Fruit fly (Drosophila melanogaster): ENCODE results near the gene CG1142.

dm6 chr3R:7493745-7494144 is 20.2 kb upstream of the CG1142 start, which contains the start of gene alpha-Est10:
- no peak for TF ChIP-seq usp (GFP tag; optimal IDR thresholded peaks at IDR 0.05)
- no peak for TF ChIP-seq EcR (GFP tag; optimal IDR thresholded peaks at IDR 0.05)
- TF ChIP-seq CG8478 (optimal IDR thresholded peaks at IDR 0.05): no peak

All from whole organism.